Worm (Caenorhabditis elegans): ENCODE results near the gene M163.11.

The M163.11 gene

ce11 chrX:14525325-14526305 is 46.4 kb downstream of the M163.11 start (continued):
- TF ChIP-seq grh-1 (GFP tag; IDR thresholded peaks at IDR 0.05) (peak; percentile 97), mdl-1 (tag; optimal IDR thresholded peaks at IDR 0.05) (peak in 1 of 2 experiments; percentile 95), fos-1 (tag; optimal IDR thresholded peaks at IDR 0.05) (peak; percentile 98), snu-23 (GFP tag; optimal IDR thresholded peaks at IDR 0.05) (peak; percentile 100), nhr-71 (tag; optimal IDR thresholded peaks at IDR 0.05) (peak; percentile 99), sup-37 (GFP tag; optimal IDR thresholded peaks at IDR 0.05) (peak; percentile 93), lir-3 (tag; optimal IDR thresholded peaks at IDR 0.05; ENCODE audit: poor library complexity) (peak; percentile 91), aly-2 (tag; optimal IDR thresholded peaks at IDR 0.05) (peak; percentile 95), hpl-2 (GFP tag; optimal IDR thresholded peaks at IDR 0.05) (peak; percentile 97), mab-9 (GFP tag; IDR thresholded peaks at IDR 0.05) (peak; percentile 97), ceh-8 (GFP tag; optimal IDR thresholded peaks at IDR 0.05) (peak; percentile 100), nhr-84 (tag; optimal IDR thresholded peaks at IDR 0.05) (no peak), nhr-76 (tag; optimal IDR thresholded peaks at IDR 0.05) (peak; percentile 90), nhr-20 (tag; optimal IDR thresholded peaks at IDR 0.05) (peak; percentile 98), hlh-4 (tag; optimal IDR thresholded peaks at IDR 0.05) (peak; percentile 23), elt-3 (tag; optimal IDR thresholded peaks at IDR 0.05) (peak; percentile 50 to 99 (median 88)), lin-39 (tag; optimal IDR thresholded peaks at IDR 0.05) (peak; percentile 100), ceh-82 (tag; optimal IDR thresholded peaks at IDR 0.05) (peak; percentile 99 to 100 (median 100)), lsy-2 (tag; optimal IDR thresholded peaks at IDR 0.05) (peak; percentile 95 to 96), egl-13 (tag; optimal IDR thresholded peaks at IDR 0.05) (peak; percentile 99), lin-15B (tag; optimal IDR thresholded peaks at IDR 0.05) (peak; percentile 34), F16B12.6 (tag; optimal IDR thresholded peaks at IDR 0.05) (peak; percentile 58), vab-15 (tag; optimal IDR thresholded peaks at IDR 0.05) (no peak), fkh-10 (GFP tag; optimal IDR thresholded peaks at IDR 0.05) (peak; percentile 100), lin-13 (GFP tag; optimal IDR thresholded peaks at IDR 0.05) (peak; percentile 94), ama-1 (optimal IDR thresholded peaks at IDR 0.05) (no peak), efl-3 (GFP tag; optimal IDR thresholded peaks at IDR 0.05) (peak; percentile 96), unc-86 (tag; optimal IDR thresholded peaks at IDR 0.05) (peak; percentile 97), Y116A8C.19 (tag; optimal IDR thresholded peaks at IDR 0.05; ENCODE audit: borderline replicate concordance) (peak; percentile 72), tlp-1 (tag; optimal IDR thresholded peaks at IDR 0.05) (peak; percentile 86), fkh-4 (tag; optimal IDR thresholded peaks at IDR 0.05; ENCODE audit: borderline replicate concordance) (peak; percentile 95), dpl-1 (GFP tag; optimal IDR thresholded peaks at IDR 0.05) (peak; percentile 62 to 70 (median 66)), snpc-4 (tag; optimal IDR thresholded peaks at IDR 0.05) (peak; percentile 94), hlh-17 (GFP tag; optimal IDR thresholded peaks at IDR 0.05; ENCODE audit: borderline replicate concordance) (no peak), sptf-1 (tag; optimal IDR thresholded peaks at IDR 0.05) (no peak), rnt-1 (tag; optimal IDR thresholded peaks at IDR 0.05) (peak; percentile 99), irx-1 (tag; optimal IDR thresholded peaks at IDR 0.05) (peak; percentile 100), ztf-4 (tag; optimal IDR thresholded peaks at IDR 0.05) (peak; percentile 99), unc-62 (GFP tag; optimal IDR thresholded peaks at IDR 0.05) (peak; percentile 77), nhr-237 (tag; optimal IDR thresholded peaks at IDR 0.05) (peak; percentile 99), lin-35 (GFP tag; optimal IDR thresholded peaks at IDR 0.05) (peak; percentile 79 to 93), C04F5.9 (tag; optimal IDR thresholded peaks at IDR 0.05) (peak; percentile 91), ceh-90 (tag; optimal IDR thresholded peaks at IDR 0.05) (peak; percentile 32), blmp-1 (tag; optimal IDR thresholded peaks at IDR 0.05) (peak; percentile 60), efl-1 (optimal IDR thresholded peaks at IDR 0.05) (peak; percentile 86 to 90), efl-1 (GFP tag; optimal IDR thresholded peaks at IDR 0.05 in 1 of 2) (peak; percentile 56 to 96), sox-4 (tag; optimal IDR thresholded peaks at IDR 0.05) (peak; percentile 98), alr-1 (tag; optimal IDR thresholded peaks at IDR 0.05; ENCODE audit: borderline replicate concordance) (no peak), ceh-63 (GFP tag; optimal IDR thresholded peaks at IDR 0.05) (peak; percentile 99), nhr-85 (tag) (peak; percentile 99)
